Worm (Caenorhabditis elegans) whole organism, L2 larva: ENCODE data around the gene T04C9.3.

ENCODE experiments used
- C34F6.9 ChIP-seq: fragments of 150-350 bp; optimal IDR thresholded peaks from 2 replicates; lab custom pipeline; 2014; ENCODE audit warnings: missing biosample characterization, missing genetic modification characterization
- F13H6.1 ChIP-seq: sonication (generic microtip); optimal IDR thresholded peaks from 2 replicates; lab custom pipeline; 2016; ENCODE audit warnings: missing genetic modification characterization, missing compliant biosample characterization
- R02D3.7 ChIP-seq: fragments of 150-350 bp; optimal IDR thresholded peaks from 2 replicates; lab custom pipeline; 2014; ENCODE audit warnings: missing biosample characterization, missing genetic modification characterization
- Y55F3AM.14 ChIP-seq: fragments of 200-800 bp; sonication (Bioruptor generic); optimal IDR thresholded peaks from 2 replicates; lab custom pipeline; 2018; ENCODE audit warnings: mild to moderate bottlenecking, missing genetic modification characterization, missing compliant biosample characterization
- ZK546.5 ChIP-seq: sonication (generic microtip); optimal IDR thresholded peaks from 2 replicates; lab custom pipeline; 2017; ENCODE audit warnings: missing biosample characterization, missing genetic modification characterization
- alr-1 ChIP-seq: fragments of 150-350 bp; optimal IDR thresholded peaks from 2 replicates; lab custom pipeline; 2014; ENCODE audit warnings: missing biosample characterization, missing genetic modification characterization
- aly-2 ChIP-seq: fragments of 150-350 bp; optimal IDR thresholded peaks from 2 replicates; lab custom pipeline; 2014; ENCODE audit warnings: missing biosample characterization, missing genetic modification characterization
- ama-1 ChIP-seq: fragments of 150-350 bp; optimal IDR thresholded peaks from 2 replicates; lab custom pipeline; 2018; ENCODE audit warnings: inconsistent platforms
- blmp-1 ChIP-seq: sonication (generic microtip); optimal IDR thresholded peaks from 2 replicates; lab custom pipeline; 2017; ENCODE audit warnings: missing genetic modification characterization, mild to moderate bottlenecking, missing compliant biosample characterization, antibody characterized with exemption, moderate library complexity; ENCODE audit not compliant: insufficient read depth
- ceh-16 ChIP-seq: fragments of 150-350 bp; optimal IDR thresholded peaks from 2 replicates; lab custom pipeline; 2014; ENCODE audit warnings: missing biosample characterization, missing genetic modification characterization
- ceh-82 ChIP-seq: fragments of 150-350 bp; optimal IDR thresholded peaks from 2 replicates; lab custom pipeline; 2014; ENCODE audit warnings: missing biosample characterization, missing genetic modification characterization
- crh-2 ChIP-seq: sonication (generic microtip); optimal IDR thresholded peaks from 2 replicates; lab custom pipeline; 2017; ENCODE audit warnings: missing biosample characterization, missing genetic modification characterization
- dmd-4 ChIP-seq: sonication (generic microtip); optimal IDR thresholded peaks from 2 replicates; lab custom pipeline; 2017; ENCODE audit warnings: missing biosample characterization, missing genetic modification characterization
- egl-27 ChIP-seq: sonication (generic microtip); optimal IDR thresholded peaks from 3 replicates; lab custom pipeline; 2017; ENCODE audit warnings: missing biosample characterization, missing genetic modification reagents, missing genetic modification characterization
- elt-1 ChIP-seq: fragments of 150-350 bp; optimal IDR thresholded peaks from 2 replicates; lab custom pipeline; 2014; ENCODE audit warnings: missing biosample characterization, missing genetic modification characterization
- elt-3 ChIP-seq: sonication (generic microtip); optimal IDR thresholded peaks from 2 replicates; lab custom pipeline; 2017; ENCODE audit warnings: missing biosample characterization, missing genetic modification characterization
- fos-1 ChIP-seq: fragments of 150-350 bp; optimal IDR thresholded peaks from 2 replicates; lab custom pipeline; 2014; ENCODE audit warnings: missing biosample characterization, missing genetic modification characterization
- gmeb-1 ChIP-seq: fragments of 150-350 bp; optimal IDR thresholded peaks from 2 replicates; lab custom pipeline; 2014; ENCODE audit warnings: missing biosample characterization, missing genetic modification characterization
- lin-11 ChIP-seq: fragments of 150-350 bp; sonication (generic microtip); optimal IDR thresholded peaks from 2 replicates; lab custom pipeline; 2014; ENCODE audit warnings: missing biosample characterization, missing genetic modification characterization, inconsistent platforms, mixed read lengths
- lin-13 ChIP-seq: fragments of 150-350 bp; optimal IDR thresholded peaks from 2 replicates; lab custom pipeline; 2014; ENCODE audit warnings: missing biosample characterization, missing genetic modification reagents, missing genetic modification characterization
- lin-39 ChIP-seq: fragments of 150-350 bp; optimal IDR thresholded peaks from 2 replicates; lab custom pipeline; 2014; ENCODE audit warnings: missing biosample characterization, missing genetic modification reagents, missing genetic modification characterization
- lsy-2 ChIP-seq, 2 experiments: fragments of 150-350 bp in 1 of 2; sonication (generic microtip) in 1 of 2; optimal IDR thresholded peaks; 2 replicates each; lab custom pipeline; 2014 to 2017; ENCODE audit warnings: missing biosample characterization in 2 of 2, missing genetic modification characterization in 2 of 2
- mab-5 ChIP-seq: fragments of 150-350 bp; optimal IDR thresholded peaks from 2 replicates; lab custom pipeline; 2014; ENCODE audit warnings: missing biosample characterization, missing genetic modification characterization
- mdl-1 ChIP-seq, 2 experiments: fragments of 150-350 bp in 1 of 2; sonication (generic microtip) in 1 of 2; optimal IDR thresholded peaks; 2 replicates each; lab custom pipeline; 2017; ENCODE audit warnings: missing biosample characterization in 2 of 2, missing genetic modification characterization in 2 of 2
- nhr-10 ChIP-seq: sonication (generic microtip); optimal IDR thresholded peaks from 2 replicates; lab custom pipeline; 2017; ENCODE audit warnings: missing biosample characterization, missing genetic modification characterization
- nhr-12 ChIP-seq: fragments of 150-350 bp; optimal IDR thresholded peaks from 2 replicates; lab custom pipeline; 2014; ENCODE audit warnings: missing biosample characterization, missing genetic modification characterization
- nhr-129 ChIP-seq: fragments of 150-350 bp; optimal IDR thresholded peaks from 2 replicates; lab custom pipeline; 2014; ENCODE audit warnings: missing biosample characterization, missing genetic modification characterization
- nhr-21 ChIP-seq: fragments of 150-350 bp; optimal IDR thresholded peaks from 2 replicates; lab custom pipeline; 2014; ENCODE audit warnings: missing biosample characterization, missing genetic modification characterization
- nhr-23 ChIP-seq: fragments of 150-350 bp; optimal IDR thresholded peaks from 2 replicates; lab custom pipeline; 2014; ENCODE audit warnings: missing biosample characterization, missing genetic modification reagents, missing genetic modification characterization
- nhr-237 ChIP-seq: fragments of 150-350 bp; optimal IDR thresholded peaks from 2 replicates; lab custom pipeline; 2014; ENCODE audit warnings: missing biosample characterization, missing genetic modification characterization
- nhr-25 ChIP-seq: fragments of 150-350 bp; sonication (generic microtip); optimal IDR thresholded peaks from 3 replicates; lab custom pipeline; 2014; ENCODE audit warnings: missing biosample characterization, missing genetic modification characterization
- nhr-6 ChIP-seq: fragments of 150-350 bp; optimal IDR thresholded peaks from 2 replicates; lab custom pipeline; 2014; ENCODE audit warnings: missing biosample characterization, missing genetic modification characterization
- nhr-77 ChIP-seq: fragments of 150-350 bp; optimal IDR thresholded peaks from 2 replicates; lab custom pipeline; 2014; ENCODE audit warnings: missing biosample characterization, missing genetic modification characterization
- peb-1 ChIP-seq: fragments of 150-350 bp; optimal IDR thresholded peaks from 2 replicates; lab custom pipeline; 2014; ENCODE audit warnings: missing biosample characterization, missing genetic modification characterization
- sem-4 ChIP-seq: fragments of 150-350 bp; optimal IDR thresholded peaks from 2 replicates; lab custom pipeline; 2014; ENCODE audit warnings: missing biosample characterization, missing genetic modification reagents, missing genetic modification characterization
- skn-1 ChIP-seq: sonication (generic microtip); optimal IDR thresholded peaks from 2 replicates; lab custom pipeline; 2017; ENCODE audit warnings: missing biosample characterization, missing genetic modification characterization
- sma-3 ChIP-seq: sonication (generic microtip); optimal IDR thresholded peaks from 2 replicates; lab custom pipeline; 2016; ENCODE audit warnings: missing genetic modification reagents, missing genetic modification characterization, missing compliant biosample characterization
- sma-9 ChIP-seq, 2 experiments: fragments of 150-350 bp in 1 of 2; sonication (generic microtip) in 1 of 2; optimal IDR thresholded peaks; 2 replicates each; lab custom pipeline; 2014 to 2016; ENCODE audit warnings: missing genetic modification characterization in 2 of 2, mild to moderate bottlenecking in 1 of 2, missing biosample characterization in 1 of 2, missing compliant biosample characterization in 1 of 2, missing genetic modification reagents in 1 of 2, moderate library complexity in 1 of 2
- snpc-4 ChIP-seq: fragments of 150-350 bp; optimal IDR thresholded peaks from 2 replicates; lab custom pipeline; 2014; ENCODE audit warnings: missing biosample characterization, missing genetic modification characterization
- unc-39 ChIP-seq: fragments of 150-350 bp; optimal IDR thresholded peaks from 2 replicates; lab custom pipeline; 2014; ENCODE audit warnings: missing biosample characterization, missing genetic modification characterization
- unc-55 ChIP-seq: fragments of 150-350 bp; sonication (generic microtip); optimal IDR thresholded peaks from 3 replicates; lab custom pipeline; 2014; ENCODE audit warnings: missing biosample characterization, missing genetic modification reagents, missing genetic modification characterization
- unc-62 ChIP-seq: fragments of 150-350 bp; optimal IDR thresholded peaks from 2 replicates; lab custom pipeline; 2014; ENCODE audit warnings: missing biosample characterization, missing genetic modification reagents, missing genetic modification characterization
- ztf-1 ChIP-seq: fragments of 200-800 bp; sonication (Bioruptor generic); conservative IDR thresholded peaks from 2 replicates; pipeline ENCODE4 v1.3.6; 2022; ENCODE audit warnings: missing genetic modification characterization, missing compliant biosample characterization
- ztf-11 ChIP-seq: sonication (generic microtip); optimal IDR thresholded peaks from 2 replicates; lab custom pipeline; 2017; ENCODE audit warnings: missing biosample characterization, missing genetic modification characterization
- ztf-4 ChIP-seq: fragments of 150-350 bp; optimal IDR thresholded peaks from 2 replicates; lab custom pipeline; 2014; ENCODE audit warnings: missing biosample characterization, missing genetic modification characterization

T04C9.3 gene

ce11 chrIII:5940525-5940974 is 44.9 kb upstream of the T04C9.3 start (continued):
- TF ChIP-seq nhr-77 (no peak), alr-1 (no peak), elt-3 (tag; lab: Kevin White, UChicago) (no peak), R02D3.7 (no peak), lin-13 (GFP tag; lab: Kevin White, UChicago) (peak; percentile 60)

- TF ChIP-seq nhr-237 (tag; lab: Kevin White, UChicago) (no peak), sma-9 (GFP tag; optimal IDR thresholded peaks at IDR 0.05; lab: Kevin White, UChicago) (no peak), sma-9 (tag; optimal IDR thresholded peaks at IDR 0.05; lab: Kevin White, UChicago) (no peak), nhr-25 (no peak), lin-13 (GFP tag; lab: Kevin White, UChicago) (no peak), aly-2 (no peak), gmeb-1 (no peak), peb-1 (tag; lab: Kevin White, UChicago) (no peak), elt-1 (no peak), elt-3 (tag; lab: Kevin White, UChicago) (no peak), egl-27 (tag; lab: Kevin White, UChicago) (no peak), unc-55 (GFP tag; lab: Kevin White, UChicago) (no peak), ztf-11 (no peak)
These were observed 43.3 kb upstream of the T04C9.3 start for ce11 chrIII:5942104-5942503.

DNA sequence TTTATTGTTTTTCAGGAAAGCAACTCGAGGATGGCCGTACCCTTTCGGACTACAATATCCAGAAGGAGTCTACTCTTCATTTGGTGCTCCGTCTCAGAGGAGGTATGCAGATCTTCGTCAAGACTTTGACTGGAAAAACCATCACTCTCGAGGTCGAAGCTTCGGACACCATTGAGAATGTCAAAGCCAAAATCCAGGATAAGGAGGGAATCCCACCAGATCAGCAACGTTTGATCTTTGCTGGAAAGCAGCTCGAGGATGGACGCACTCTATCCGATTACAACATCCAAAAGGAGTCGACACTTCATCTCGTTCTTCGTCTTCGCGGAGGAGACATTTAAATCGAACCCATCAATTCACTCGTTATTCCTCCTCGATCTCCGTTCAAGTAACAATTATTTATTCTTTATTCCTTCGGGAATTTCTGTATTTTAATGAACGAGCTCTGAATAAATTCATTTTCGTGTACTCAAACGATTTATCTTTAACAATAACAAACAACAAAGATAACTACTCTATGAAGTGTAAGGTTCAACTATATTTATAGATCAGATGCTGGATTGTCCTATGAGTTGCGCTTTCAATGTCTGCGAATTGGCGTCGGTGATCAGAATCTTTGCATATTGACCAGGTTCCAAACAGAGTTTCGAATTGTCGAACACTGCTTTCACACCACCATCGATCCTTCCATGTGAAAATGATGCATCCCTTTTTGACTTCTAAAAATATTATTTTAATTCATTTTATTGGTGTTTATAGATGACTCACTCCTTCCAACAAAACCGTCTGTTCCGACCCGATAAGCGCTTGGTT is 41.9 kb upstream of the T04C9.3 start:
- TF ChIP-seq aly-2: peak; percentile 27
- peak; percentile 62 for TF ChIP-seq nhr-25
- TF ChIP-seq elt-3 (tag; lab: Kevin White, UChicago): no peak
- no peak for TF ChIP-seq ztf-1 (GFP tag; lab: Robert Waterston, UW)
- peak; percentile 61 for TF ChIP-seq crh-2 (tag; lab: Kevin White, UChicago)
- peak; percentile 63 for TF ChIP-seq sma-3 (GFP tag; lab: Kevin White, UChicago)
- no peak for TF ChIP-seq elt-1
- peak in 1 of 2 experiments; percentile 45 for TF ChIP-seq lsy-2 (tag; optimal IDR thresholded peaks at IDR 0.05; lab: Kevin White, UChicago)
- TF ChIP-seq C34F6.9 (tag; lab: Kevin White, UChicago): peak; percentile 14
- TF ChIP-seq nhr-6 (tag; lab: Kevin White, UChicago): peak; percentile 30
- peak; percentile 22 for TF ChIP-seq F13H6.1 (tag; lab: Kevin White, UChicago)
- peak; percentile 67 for TF ChIP-seq skn-1 (tag; lab: Kevin White, UChicago)
- peak; percentile 92 for TF ChIP-seq nhr-21 (tag; lab: Kevin White, UChicago)
- peak; percentile 9 for TF ChIP-seq sma-9 (GFP tag; optimal IDR thresholded peaks at IDR 0.05; lab: Kevin White, UChicago)
- TF ChIP-seq sma-9 (tag; optimal IDR thresholded peaks at IDR 0.05; lab: Kevin White, UChicago): no peak
- no peak for TF ChIP-seq nhr-10 (tag; lab: Kevin White, UChicago)
- no peak for TF ChIP-seq unc-62 (GFP tag; lab: Kevin White, UChicago)
- TF ChIP-seq fos-1: no peak
- TF ChIP-seq unc-55 (GFP tag; lab: Kevin White, UChicago): peak; percentile 11
- TF ChIP-seq ama-1 (lab: Kevin White, UChicago): peak; percentile 87
- TF ChIP-seq ZK546.5 (tag; lab: Kevin White, UChicago): no peak
- TF ChIP-seq gmeb-1: peak; percentile 34
- TF ChIP-seq snpc-4: no peak
- TF ChIP-seq nhr-23 (tag; lab: Kevin White, UChicago): no peak
- TF ChIP-seq mab-5: no peak
- peak; percentile 17 for TF ChIP-seq nhr-12 (tag; lab: Kevin White, UChicago)
- no peak for TF ChIP-seq dmd-4 (tag; lab: Kevin White, UChicago)
- no peak for TF ChIP-seq lin-11
- no peak for TF ChIP-seq lin-39
- TF ChIP-seq mdl-1 (tag; optimal IDR thresholded peaks at IDR 0.05; lab: Kevin White, UChicago): no peak
- TF ChIP-seq sem-4: peak; percentile 50
- no peak for TF ChIP-seq R02D3.7
- TF ChIP-seq peb-1 (tag; lab: Kevin White, UChicago): no peak
- TF ChIP-seq blmp-1: peak; percentile 32
- no peak for TF ChIP-seq ceh-16 (tag; lab: Kevin White, UChicago)
- no peak for TF ChIP-seq unc-39 (tag; lab: Kevin White, UChicago)
- TF ChIP-seq ceh-82: no peak
- peak; percentile 16 for TF ChIP-seq ztf-4 (tag; lab: Kevin White, UChicago)
- TF ChIP-seq nhr-129 (tag; lab: Kevin White, UChicago): peak; percentile 61
- TF ChIP-seq lin-13 (GFP tag; lab: Kevin White, UChicago): peak; percentile 61
- no peak for TF ChIP-seq nhr-77
- peak; percentile 34 for TF ChIP-seq Y55F3AM.14 (GFP tag; lab: Kevin White, UChicago)
- TF ChIP-seq, all 48 proteins: peak for 21
